Fruit fly (Drosophila melanogaster) whole organism: ENCODE measurements around the gene CG45064.

Experiments
- EcR ChIP-seq, 2 experiments: fragments of >200 bp; optimal IDR thresholded peaks; 2 replicates each; lab custom pipeline; 2017; ENCODE audit warnings: missing biosample characterization in 2 of 2, missing genetic modification characterization in 2 of 2, missing genetic modification reagents in 2 of 2
- pan ChIP-seq: fragments of >200 bp; optimal IDR thresholded peaks from 2 replicates; lab custom pipeline; 2017

dm6 chrX:14825922-14826617, 56.3 kb downstream of the CG45064 start, which contains the start of gene rut:
- TF ChIP-seq pan (lab: Kevin White, UChicago) (no peak), EcR (GFP tag; optimal IDR thresholded peaks at IDR 0.05; lab: Kevin White, UChicago) (no peak)
